Fruit fly (Drosophila melanogaster) whole organism, embryonic: ENCODE data around the gene Clamp.

Experiments
- Asciz ChIP-seq: fragments of 200-800 bp; sonication (Bioruptor generic); optimal IDR thresholded peaks from 2 replicates; lab custom pipeline; 2017; ENCODE audit warnings: missing biosample characterization, mild to moderate bottlenecking, missing genetic modification characterization, missing genetic modification reagents
- CG1024 ChIP-seq: fragments of 200-800 bp; sonication (Bioruptor generic); IDR thresholded peaks from 2 replicates; pipeline ENCODE4 v1.3.6; 2022; ENCODE audit warnings: missing biosample characterization, missing genetic modification characterization
- CG10274 ChIP-seq: fragments of 200-800 bp; sonication (Bioruptor generic); optimal IDR thresholded peaks from 3 replicates; lab custom pipeline; 2017; ENCODE audit warnings: missing biosample characterization, mild to moderate bottlenecking, missing genetic modification characterization
- CG1233 ChIP-seq: fragments of 200-800 bp; sonication (Bioruptor generic); optimal IDR thresholded peaks from 4 replicates; lab custom pipeline; 2018; ENCODE audit warnings: missing biosample characterization, mild to moderate bottlenecking, missing genetic modification characterization
- CG12744 ChIP-seq: fragments of 200-800 bp; sonication (Bioruptor generic); optimal IDR thresholded peaks from 2 replicates; lab custom pipeline; 2016; ENCODE audit warnings: missing biosample characterization, missing genetic modification characterization
- CG14050 ChIP-seq: fragments of 200-800 bp; sonication (Bioruptor generic); IDR thresholded peaks from 3 replicates; pipeline ENCODE4 v1.3.6; 2022; ENCODE audit warnings: missing biosample characterization, missing genetic modification characterization
- CG1647 ChIP-seq: fragments of 200-800 bp; sonication (Bioruptor generic); optimal IDR thresholded peaks from 3 replicates; lab custom pipeline; 2016; ENCODE audit warnings: missing biosample characterization, missing genetic modification characterization
- CG16815 ChIP-seq: fragments of 200-800 bp; sonication (Bioruptor generic); optimal IDR thresholded peaks from 3 replicates; lab custom pipeline; 2017; ENCODE audit warnings: missing biosample characterization, mild to moderate bottlenecking, missing genetic modification characterization
- CG17361 ChIP-seq: fragments of 200-800 bp; sonication (Bioruptor generic); IDR thresholded peaks from 3 replicates; pipeline ENCODE4 v1.3.6; 2022; ENCODE audit warnings: missing biosample characterization, missing genetic modification characterization
- CG17568 ChIP-seq: fragments of 200-800 bp; sonication (Bioruptor generic); optimal IDR thresholded peaks from 2 replicates; lab custom pipeline; 2018; ENCODE audit warnings: missing biosample characterization, mild to moderate bottlenecking, missing genetic modification characterization, moderate library complexity
- CG17612 ChIP-seq: fragments of 200-800 bp; sonication (Bioruptor generic); IDR thresholded peaks from 2 replicates; pipeline ENCODE4 v1.3.6; 2022; ENCODE audit warnings: missing biosample characterization, missing genetic modification characterization
- CG2889 ChIP-seq: fragments of 200-800 bp; sonication (Bioruptor generic); IDR thresholded peaks from 3 replicates; pipeline ENCODE4 v1.3.6; 2022; ENCODE audit warnings: missing biosample characterization, missing genetic modification characterization
- CG31388 ChIP-seq: fragments of 200-800 bp; sonication (Bioruptor generic); optimal IDR thresholded peaks from 2 replicates; lab custom pipeline; 2016; ENCODE audit warnings: missing biosample characterization, missing genetic modification characterization
- CG3838 ChIP-seq: fragments of 200-800 bp; sonication (Bioruptor generic); optimal IDR thresholded peaks from 3 replicates; lab custom pipeline; 2016; ENCODE audit warnings: missing biosample characterization, missing genetic modification characterization
- CG4820 ChIP-seq: fragments of 200-800 bp; sonication (Bioruptor generic); optimal IDR thresholded peaks from 3 replicates; lab custom pipeline; 2016; ENCODE audit warnings: missing biosample characterization, missing genetic modification characterization
- CG7372 ChIP-seq: fragments of 200-800 bp; sonication (Bioruptor generic); IDR thresholded peaks from 2 replicates; pipeline ENCODE4 v1.3.6; 2022; ENCODE audit warnings: missing biosample characterization, missing genetic modification characterization
- CG7839 ChIP-seq: fragments of 200-800 bp; sonication (Bioruptor generic); optimal IDR thresholded peaks from 3 replicates; lab custom pipeline; 2018; ENCODE audit warnings: missing biosample characterization, mild to moderate bottlenecking, missing genetic modification characterization, moderate library complexity
- CG7987 ChIP-seq: fragments of 200-800 bp; sonication (Bioruptor generic); optimal IDR thresholded peaks from 2 replicates; lab custom pipeline; 2018; ENCODE audit warnings: missing biosample characterization, mild to moderate bottlenecking, missing genetic modification characterization, moderate library complexity
- CG8281 ChIP-seq: fragments of 200-800 bp; sonication (Bioruptor generic); optimal IDR thresholded peaks from 2 replicates; lab custom pipeline; 2018; ENCODE audit warnings: missing biosample characterization, mild to moderate bottlenecking, missing genetic modification characterization, moderate library complexity
- CG9932 ChIP-seq: fragments of 200-800 bp; sonication (Bioruptor generic); IDR thresholded peaks from 2 replicates; pipeline ENCODE4 v1.3.6; 2022; ENCODE audit warnings: missing biosample characterization, missing genetic modification characterization
- CkIIα-i1 ChIP-seq: fragments of 200-800 bp; sonication (Bioruptor generic); IDR thresholded peaks from 2 replicates; pipeline ENCODE4 v1.3.6; 2022; ENCODE audit warnings: missing biosample characterization, missing genetic modification characterization
- Ets97D ChIP-seq: fragments of 200-800 bp; sonication (Bioruptor generic); optimal IDR thresholded peaks from 3 replicates; lab custom pipeline; 2016; ENCODE audit warnings: missing biosample characterization, missing genetic modification characterization
- Fer3 ChIP-seq: fragments of 200-800 bp; sonication (Bioruptor generic); optimal IDR thresholded peaks from 2 replicates; lab custom pipeline; 2018; ENCODE audit warnings: missing biosample characterization, mild to moderate bottlenecking, missing genetic modification characterization, moderate library complexity
- H2.0 ChIP-seq: fragments of 200-800 bp; sonication (Bioruptor generic); IDR thresholded peaks from 2 replicates; pipeline ENCODE4 v1.3.6; 2022; ENCODE audit warnings: missing biosample characterization, missing genetic modification characterization
- HLHmδ ChIP-seq: fragments of 200-800 bp; sonication (Bioruptor generic); optimal IDR thresholded peaks from 2 replicates; lab custom pipeline; 2018; ENCODE audit warnings: missing biosample characterization, mild to moderate bottlenecking, missing genetic modification characterization, moderate library complexity
- Hr51 ChIP-seq, 2 experiments: fragments of 200-800 bp; sonication (Bioruptor generic); optimal IDR thresholded peaks; 2 replicates in 1 of 2; 3 replicates in 1 of 2; lab custom pipeline; 2016 to 2018; ENCODE audit warnings: missing biosample characterization in 2 of 2, missing genetic modification characterization in 2 of 2, mild to moderate bottlenecking in 1 of 2, moderate library complexity in 1 of 2
- Jarid2 ChIP-seq: fragments of 200-800 bp; sonication (Bioruptor generic); optimal IDR thresholded peaks from 3 replicates; lab custom pipeline; 2017; ENCODE audit warnings: mild to moderate bottlenecking, missing biosample characterization, missing genetic modification reagents, missing genetic modification characterization
- Mes4 ChIP-seq: fragments of 200-800 bp; sonication (Bioruptor generic); optimal IDR thresholded peaks from 2 replicates; lab custom pipeline; 2016; ENCODE audit warnings: missing biosample characterization, missing genetic modification characterization
- NC2β ChIP-seq: fragments of 200-800 bp; sonication (Bioruptor generic); optimal IDR thresholded peaks from 2 replicates; lab custom pipeline; 2016; ENCODE audit warnings: missing biosample characterization, missing genetic modification characterization
- NFAT ChIP-seq: fragments of 200-800 bp; sonication (Bioruptor generic); IDR thresholded peaks from 2 replicates; pipeline ENCODE4 v1.3.6; 2022; ENCODE audit warnings: missing biosample characterization, missing genetic modification characterization
- NfI ChIP-seq: fragments of 200-800 bp; sonication (Bioruptor generic); optimal IDR thresholded peaks from 3 replicates; lab custom pipeline; 2018; ENCODE audit warnings: missing biosample characterization, mild to moderate bottlenecking, missing genetic modification characterization, moderate library complexity
- PHDP ChIP-seq: fragments of 200-800 bp; sonication (Bioruptor generic); optimal IDR thresholded peaks from 3 replicates; lab custom pipeline; 2018; ENCODE audit warnings: missing biosample characterization, mild to moderate bottlenecking, missing genetic modification characterization, moderate library complexity
- ase ChIP-seq: fragments of 200-800 bp; sonication (Bioruptor generic); IDR thresholded peaks from 3 replicates; pipeline ENCODE4 v1.3.6; 2022; ENCODE audit warnings: missing biosample characterization, missing genetic modification characterization
- az2 ChIP-seq: fragments of 200-800 bp; sonication (Bioruptor generic); optimal IDR thresholded peaks from 3 replicates; lab custom pipeline; 2016; ENCODE audit warnings: missing biosample characterization, missing genetic modification characterization
- bbx ChIP-seq: fragments of 200-800 bp; sonication (Bioruptor generic); IDR thresholded peaks from 2 replicates; pipeline ENCODE4 v1.3.6; 2022; ENCODE audit warnings: missing biosample characterization, missing genetic modification characterization; ENCODE audit not compliant: partially characterized antibody
- disco-r ChIP-seq: fragments of 200-800 bp; sonication (Bioruptor generic); optimal IDR thresholded peaks from 2 replicates; lab custom pipeline; 2016; ENCODE audit warnings: missing biosample characterization, missing genetic modification characterization
- en ChIP-seq: fragments of 200-800 bp; sonication (Bioruptor generic); optimal IDR thresholded peaks from 2 replicates; lab custom pipeline; 2016; ENCODE audit warnings: missing biosample characterization, missing genetic modification characterization
- esg ChIP-seq: fragments of 200-800 bp; sonication (Bioruptor generic); conservative IDR thresholded peaks from 2 replicates; pipeline ENCODE4 v1.3.6; 2022; ENCODE audit warnings: missing biosample characterization, missing genetic modification characterization
- gt ChIP-seq: fragments of 200-800 bp; sonication (Bioruptor generic); IDR thresholded peaks from 2 replicates; pipeline ENCODE4 v1.3.6; 2022; ENCODE audit warnings: missing biosample characterization, missing genetic modification characterization
- ham ChIP-seq: fragments of 200-800 bp; sonication (Bioruptor generic); IDR thresholded peaks from 2 replicates; pipeline ENCODE4 v1.3.6; 2022; ENCODE audit warnings: missing biosample characterization, missing genetic modification characterization
- insv ChIP-seq, 2 experiments: fragments of 200-800 bp; sonication (Bioruptor generic); optimal IDR thresholded peaks; 3 replicates each; lab custom pipeline; 2016 to 2018; ENCODE audit warnings: missing biosample characterization in 2 of 2, missing genetic modification characterization in 2 of 2
- ken ChIP-seq: fragments of 200-800 bp; sonication (Bioruptor generic); IDR thresholded peaks from 3 replicates; pipeline ENCODE4 v1.3.6; 2022; ENCODE audit warnings: missing biosample characterization, missing genetic modification characterization
- phol ChIP-seq: fragments of 200-800 bp; sonication (Bioruptor generic); optimal IDR thresholded peaks from 3 replicates; lab custom pipeline; 2018; ENCODE audit warnings: missing biosample characterization, mild to moderate bottlenecking, missing genetic modification characterization, moderate library complexity
- sens ChIP-seq: fragments of 200-800 bp; sonication (Bioruptor generic); peaks from one replicate; lab custom pipeline; 2016; ENCODE audit warnings: missing biosample characterization, missing genetic modification characterization
- sim ChIP-seq: fragments of 200-800 bp; sonication (Bioruptor generic); IDR thresholded peaks from 2 replicates; pipeline ENCODE4 v1.3.6; 2022; ENCODE audit warnings: missing biosample characterization, missing genetic modification characterization
- sna ChIP-seq: fragments of 200-800 bp; sonication (Bioruptor generic); IDR thresholded peaks from 2 replicates; pipeline ENCODE4 v1.3.6; 2022; ENCODE audit warnings: missing biosample characterization, missing genetic modification characterization; ENCODE audit not compliant: partially characterized antibody
- sr ChIP-seq: fragments of 200-800 bp; sonication (Bioruptor generic); IDR thresholded peaks from 3 replicates; pipeline ENCODE4 v1.3.6; 2022; ENCODE audit warnings: missing biosample characterization, missing genetic modification characterization
- sug ChIP-seq: fragments of 200-800 bp; optimal IDR thresholded peaks from 2 replicates; lab custom pipeline; 2019; ENCODE audit warnings: missing biosample characterization, mild to moderate bottlenecking, missing genetic modification characterization, moderate library complexity
- tgo ChIP-seq: fragments of 200-800 bp; sonication (Bioruptor generic); IDR thresholded peaks from 3 replicates; pipeline ENCODE4 v1.3.6; 2022; ENCODE audit warnings: missing biosample characterization, missing genetic modification characterization
- unpg ChIP-seq: fragments of 200-800 bp; sonication (Bioruptor generic); optimal IDR thresholded peaks from 3 replicates; lab custom pipeline; 2018; ENCODE audit warnings: missing biosample characterization, mild to moderate bottlenecking, missing genetic modification characterization, moderate library complexity

Clamp gene

dm6 chr2L:22129581-22130300 is 39.2 kb downstream of the Clamp start, which contains the start of gene CycK (continued):
- TF ChIP-seq phol (tag; lab: Kevin White, UChicago) = peak; percentile 46
- no peak for TF ChIP-seq CG31388 (GFP tag; lab: Kevin White, UChicago)
- TF ChIP-seq insv (GFP tag; optimal IDR thresholded peaks at IDR 0.05; lab: Kevin White, UChicago) = no peak
- TF ChIP-seq CG1233 (GFP tag; lab: Kevin White, UChicago) = no peak
- TF ChIP-seq sug (tag; lab: Kevin White, UChicago) = peak; percentile 18
- TF ChIP-seq CG8281 (tag; lab: Kevin White, UChicago) = no peak
- no peak for TF ChIP-seq CG10274 (GFP tag; lab: Kevin White, UChicago)
- TF ChIP-seq sens (GFP tag; lab: Kevin White, UChicago) = peak; percentile 86
- TF ChIP-seq NfI (GFP tag; lab: Kevin White, UChicago) = no peak
- no peak for TF ChIP-seq CkIIα-i1 (GFP tag; lab: Robert Waterston, UW)
- no peak for TF ChIP-seq Fer3 (tag; lab: Kevin White, UChicago)
- TF ChIP-seq ham (GFP tag; lab: Robert Waterston, UW) = no peak
- no peak for TF ChIP-seq ken
- no peak for TF ChIP-seq ase (GFP tag; lab: Robert Waterston, UW)
- no peak for TF ChIP-seq CG3838 (GFP tag; lab: Kevin White, UChicago)
- no peak for TF ChIP-seq NFAT
- TF ChIP-seq CG17612 (GFP tag; lab: Robert Waterston, UW) = no peak
- no peak for TF ChIP-seq PHDP
- no peak for TF ChIP-seq NC2β
- no peak for TF ChIP-seq CG17568 (GFP tag; lab: Kevin White, UChicago)
- TF ChIP-seq CG1647 (GFP tag; lab: Kevin White, UChicago) = no peak
- peak; percentile 22 for TF ChIP-seq Mes4 (GFP tag; lab: Kevin White, UChicago)
- TF ChIP-seq gt (GFP tag; lab: Robert Waterston, UW) = no peak
- no peak for TF ChIP-seq Asciz (GFP tag; lab: Kevin White, UChicago)
- TF ChIP-seq bbx (GFP tag; lab: Robert Waterston, UW) = no peak
- no peak for TF ChIP-seq CG4820 (GFP tag; lab: Kevin White, UChicago)
- TF ChIP-seq Ets97D = peak; percentile 3
- TF ChIP-seq tgo (GFP tag; lab: Robert Waterston, UW) = no peak
- no peak for TF ChIP-seq sr
- no peak for TF ChIP-seq CG14050 (GFP tag; lab: Robert Waterston, UW)
- TF ChIP-seq sna (GFP tag; lab: Robert Waterston, UW) = no peak
- no peak for TF ChIP-seq esg (GFP tag; lab: Robert Waterston, UW)
- TF ChIP-seq en (GFP tag; lab: Kevin White, UChicago) = no peak
- TF ChIP-seq HLHmδ = no peak
- TF ChIP-seq disco-r (GFP tag; lab: Kevin White, UChicago) = no peak
- TF ChIP-seq unpg (GFP tag; lab: Kevin White, UChicago) = no peak
- peak; percentile 90 for TF ChIP-seq CG1024 (GFP tag; lab: Robert Waterston, UW)
- TF ChIP-seq az2 (GFP tag; lab: Kevin White, UChicago) = no peak
- TF ChIP-seq CG7839 (tag; lab: Kevin White, UChicago) = peak; percentile 28
- TF ChIP-seq H2.0 = no peak
- no peak for TF ChIP-seq CG12744 (GFP tag; lab: Kevin White, UChicago)
- TF ChIP-seq CG7987 (GFP tag; lab: Kevin White, UChicago) = no peak
- no peak for TF ChIP-seq Hr51 (GFP tag; optimal IDR thresholded peaks at IDR 0.05; lab: Kevin White, UChicago)
- no peak for TF ChIP-seq CG16815 (GFP tag; lab: Kevin White, UChicago)
- TF ChIP-seq CG9932 (GFP tag; lab: Robert Waterston, UW) = no peak
- TF ChIP-seq sim = no peak
- no peak for TF ChIP-seq CG7372 (GFP tag; lab: Robert Waterston, UW)
- 0 out of 3 replicates have a peak, but pooled peaks have one; percentile 38 for TF ChIP-seq CG17361 (GFP tag; lab: Robert Waterston, UW)
- no peak for TF ChIP-seq CG2889 (GFP tag; lab: Robert Waterston, UW)
- no peak for TF ChIP-seq Jarid2 (GFP tag; lab: Kevin White, UChicago)
